Fruit fly (Drosophila melanogaster): ENCODE measurements around the gene Sec71.

Gene Sec71

dm6 chr2L:13833058-13833457 lies 39.7 kb downstream of the Sec71 start, which contains the start of the genes GatC, PolG2 and Polr2C (continued):
- TF ChIP-seq unpg (GFP tag; optimal IDR thresholded peaks at IDR 0.05) (no peak), Rfx (GFP tag; IDR thresholded peaks at IDR 0.05) (peak; percentile 69), crp (GFP tag; optimal IDR thresholded peaks at IDR 0.05) (peak in 1 of 2 experiments; percentile 37), CG32532 (GFP tag; IDR thresholded peaks at IDR 0.05) (peak; percentile 34; the same call in 1 of the 2 replicates), trem (tag; optimal IDR thresholded peaks at IDR 0.05) (peak; percentile 54), CG13123 (GFP tag; optimal IDR thresholded peaks at IDR 0.05) (no peak), CG6654 (GFP tag; optimal IDR thresholded peaks at IDR 0.05) (no peak), her (GFP tag; optimal IDR thresholded peaks at IDR 0.05) (no peak), CG6765 (GFP tag; optimal IDR thresholded peaks at IDR 0.05) (no peak), row (GFP tag; IDR thresholded peaks at IDR 0.05) (peak; percentile 92), Xbp1 (GFP tag; optimal IDR thresholded peaks at IDR 0.05) (peak; percentile 31), CG14050 (GFP tag; IDR thresholded peaks at IDR 0.05) (no peak), gt (GFP tag; IDR thresholded peaks at IDR 0.05) (no peak), CG14441 (GFP tag; IDR thresholded peaks at IDR 0.05) (no peak), fd64A (GFP tag; optimal IDR thresholded peaks at IDR 0.05) (no peak), mam (GFP tag; optimal IDR thresholded peaks at IDR 0.05) (peak; percentile 63), CG9932 (GFP tag; IDR thresholded peaks at IDR 0.05) (peak; percentile 78), sr (GFP tag; IDR thresholded peaks at IDR 0.05) (no peak), ash1 (GFP tag; optimal IDR thresholded peaks at IDR 0.05) (no peak), Rx (GFP tag; IDR thresholded peaks at IDR 0.05) (no peak), Gsc (GFP tag; IDR thresholded peaks at IDR 0.05) (no peak), CG12219 (GFP tag; optimal IDR thresholded peaks at IDR 0.05) (no peak), E2f2 (GFP tag; IDR thresholded peaks at IDR 0.05) (peak; percentile 74), CG1603 (tag; optimal IDR thresholded peaks at IDR 0.05) (peak; percentile 65), BtbVII (GFP tag; optimal IDR thresholded peaks at IDR 0.05) (no peak), ems (GFP tag; optimal IDR thresholded peaks at IDR 0.05) (no peak), Hsf (GFP tag; optimal IDR thresholded peaks at IDR 0.05) (peak; percentile 37), Dp (GFP tag; optimal IDR thresholded peaks at IDR 0.05) (peak; percentile 52), tap (tag; optimal IDR thresholded peaks at IDR 0.05) (no peak), oc (tag; optimal IDR thresholded peaks at IDR 0.05) (no peak), stwl (tag; optimal IDR thresholded peaks at IDR 0.05) (peak; percentile 68), CG16813 (GFP tag; IDR thresholded peaks at IDR 0.05; ENCODE audit: partially characterized antibody) (peak; percentile 78), CG3726 (GFP tag; IDR thresholded peaks at IDR 0.05) (no peak), CG7786 (GFP tag; optimal IDR thresholded peaks at IDR 0.05) (peak; percentile 7), vfl (GFP tag; optimal IDR thresholded peaks at IDR 0.05) (peak; percentile 33), CG4854 (GFP tag; optimal IDR thresholded peaks at IDR 0.05) (peak; percentile 2), Taf1 (GFP tag; IDR thresholded peaks at IDR 0.05) (no peak), Hey (tag; optimal IDR thresholded peaks at IDR 0.05) (no peak), CG4360 (GFP tag; IDR thresholded peaks at IDR 0.05) (no peak), CoRest (tag; optimal IDR thresholded peaks at IDR 0.05) (peak; percentile 56), twi (tag; optimal IDR thresholded peaks at IDR 0.05) (peak; percentile 34), CG12071 (GFP tag; optimal IDR thresholded peaks at IDR 0.05) (no peak), B-H2 (GFP tag; optimal IDR thresholded peaks at IDR 0.05) (peak; percentile 22), CG3163 (GFP tag; optimal IDR thresholded peaks at IDR 0.05) (no peak), insv (GFP tag; optimal IDR thresholded peaks at IDR 0.05) (peak in 1 of 2 experiments; percentile 46), schlank (tag; optimal IDR thresholded peaks at IDR 0.05) (no peak), fd3F (GFP tag; optimal IDR thresholded peaks at IDR 0.05) (no peak), H2.0 (GFP tag; IDR thresholded peaks at IDR 0.05) (peak; percentile 31; the same call in 1 of the 2 replicates), corto (GFP tag; optimal IDR thresholded peaks at IDR 0.05) (no peak), eyg (GFP tag; optimal IDR thresholded peaks at IDR 0.05) (no peak), Trl (optimal IDR thresholded peaks at IDR 0.05) (no peak), Trl (GFP tag; optimal IDR thresholded peaks at IDR 0.05) (no peak), klu (GFP tag; IDR thresholded peaks at IDR 0.05) (no peak)

Data from whole organism, embryonic.